Fruit fly (Drosophila melanogaster): ENCODE measurements around the gene bgm.

DNA sequence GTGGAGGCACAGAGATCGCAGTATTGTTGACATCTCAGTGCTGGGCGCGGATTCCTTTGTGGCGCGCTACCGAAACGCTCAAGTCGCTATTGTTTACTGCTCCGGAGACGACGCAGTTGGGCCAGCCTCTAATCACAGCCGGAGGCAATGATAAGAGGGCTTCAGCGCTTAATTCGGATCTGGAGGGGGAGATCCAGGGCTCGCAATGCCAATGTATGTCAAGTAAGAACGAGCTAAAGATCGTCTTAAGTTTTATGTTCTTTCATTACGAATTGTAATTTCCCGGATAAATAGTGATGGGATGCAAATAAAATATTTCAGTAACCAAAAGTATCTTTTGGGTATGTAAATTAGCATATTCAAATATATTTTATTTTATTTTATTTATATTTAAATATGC lies 42.9 kb upstream of the bgm start, which contains the start of the genes NimB4 and NimB5:
- TF ChIP-seq CG8478 (optimal IDR thresholded peaks at IDR 0.05), result no peak
- no peak for TF ChIP-seq EcR (GFP tag; optimal IDR thresholded peaks at IDR 0.05)
- no peak for TF ChIP-seq psq (optimal IDR thresholded peaks at IDR 0.05)
- no peak for TF ChIP-seq pan (optimal IDR thresholded peaks at IDR 0.05)
- no peak for TF ChIP-seq usp (GFP tag; optimal IDR thresholded peaks at IDR 0.05)
- no peak for TF ChIP-seq Dll (optimal IDR thresholded peaks at IDR 0.05)
